Fruit fly (Drosophila melanogaster) S2 (cell line): Measurements from ENCODE around the gene Pde6.

Source experiments
- CG8478 ChIP-seq: fragments of >200 bp; optimal IDR thresholded peaks from 2 replicates; lab custom pipeline; 2018
- CTCF ChIP-seq, 2 experiments: fragments of >200 bp; optimal IDR thresholded peaks; 2 replicates each; lab custom pipeline; 2018

DNA sequence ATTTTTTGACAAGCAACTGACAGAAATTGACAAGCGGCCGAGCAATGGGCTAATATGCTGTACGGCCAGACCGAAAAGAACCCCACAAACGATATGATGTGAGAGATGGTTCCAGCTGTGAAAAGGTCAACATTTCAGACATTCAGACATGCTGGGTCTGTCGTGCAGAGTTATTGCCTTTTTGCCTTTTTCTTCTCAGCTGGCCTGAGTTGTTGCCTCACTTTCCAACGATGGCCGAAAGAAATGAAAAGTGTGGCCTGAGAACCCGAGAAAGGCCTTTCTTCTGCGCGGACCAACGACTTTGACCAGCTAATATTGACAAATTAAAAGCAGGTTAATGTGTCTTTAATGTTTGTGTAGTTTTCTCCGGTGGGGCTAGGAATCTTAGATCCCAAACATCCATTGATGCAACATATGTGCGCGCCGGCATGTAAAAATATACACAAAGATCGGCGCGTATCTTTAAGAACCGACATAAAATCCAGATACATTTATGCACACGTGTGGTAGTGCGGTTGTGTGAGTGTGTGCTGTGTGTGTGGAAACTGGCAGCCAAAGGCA is 80.1 kb downstream of the Pde6 start:
- TF ChIP-seq CTCF (optimal IDR thresholded peaks at IDR 0.05; lab: Kevin White, UChicago) (no peak), CG8478 (lab: Kevin White, UChicago) (no peak)
